Worm (Caenorhabditis elegans): ENCODE measurements around the gene Y62F5A.12.

The Y62F5A.12 gene

DNA sequence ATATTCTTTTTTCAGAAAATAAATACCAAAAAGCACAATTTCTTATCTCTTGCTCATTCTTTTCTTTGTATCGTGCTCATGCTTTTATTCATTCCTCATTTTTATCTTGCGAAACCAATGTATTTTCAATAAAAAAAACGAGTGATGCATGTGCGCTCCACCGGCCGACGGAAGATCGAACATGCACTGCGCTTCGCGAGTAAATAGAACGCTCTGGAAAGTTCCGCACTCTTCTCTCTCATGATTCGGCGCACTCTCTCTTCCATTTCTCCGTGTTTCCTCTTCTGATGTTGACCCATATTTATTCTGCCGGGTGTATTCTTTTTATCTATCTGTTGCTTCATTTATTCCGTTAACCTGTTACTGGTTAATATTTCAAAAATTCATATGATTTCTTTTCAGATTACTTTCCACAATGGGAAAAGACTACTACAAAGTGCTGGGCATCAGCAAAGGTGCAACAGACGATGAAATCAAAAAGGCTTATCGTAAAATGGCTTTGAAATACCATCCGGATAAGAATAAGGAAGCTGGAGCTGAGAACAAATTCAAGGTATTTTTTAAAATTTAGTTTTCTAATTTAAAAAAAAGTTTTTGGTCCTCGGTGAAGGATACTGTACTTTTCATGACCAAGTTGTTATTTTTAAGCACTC, 11.1 kb upstream of the Y62F5A.12 start, which contains the start of gene dnj-13 (continued):
- peak; percentile 74 for TF ChIP-seq aly-2 (tag; optimal IDR thresholded peaks at IDR 0.05)
- TF ChIP-seq lin-13 (GFP tag; optimal IDR thresholded peaks at IDR 0.05): peak; percentile 93
- peak; percentile 98 for TF ChIP-seq mep-1 (tag; optimal IDR thresholded peaks at IDR 0.05)
- TF ChIP-seq ceh-63 (GFP tag; optimal IDR thresholded peaks at IDR 0.05): no peak
- TF ChIP-seq elt-2 (tag; optimal IDR thresholded peaks at IDR 0.05): peak; percentile 87
- peak; percentile 86 for TF ChIP-seq C04F5.9 (tag; optimal IDR thresholded peaks at IDR 0.05)
- peak; percentile 80 to 83 for TF ChIP-seq efl-1 (optimal IDR thresholded peaks at IDR 0.05)
- TF ChIP-seq efl-1 (GFP tag; optimal IDR thresholded peaks at IDR 0.05 in 1 of 2): peak; percentile 75 to 98
- peak; percentile 77 for TF ChIP-seq lin-39 (tag; optimal IDR thresholded peaks at IDR 0.05)
- peak; percentile 98 for TF ChIP-seq nhr-85 (tag)
- peak; percentile 98 for TF ChIP-seq nhr-90 (tag; optimal IDR thresholded peaks at IDR 0.05; ENCODE audit: poor library complexity)
- peak; percentile 40 for TF ChIP-seq mef-2 (tag; optimal IDR thresholded peaks at IDR 0.05)
- TF ChIP-seq jun-1 (tag; optimal IDR thresholded peaks at IDR 0.05): peak; percentile 94
- TF ChIP-seq nhr-77 (tag; optimal IDR thresholded peaks at IDR 0.05): peak; percentile 91

DNA sequence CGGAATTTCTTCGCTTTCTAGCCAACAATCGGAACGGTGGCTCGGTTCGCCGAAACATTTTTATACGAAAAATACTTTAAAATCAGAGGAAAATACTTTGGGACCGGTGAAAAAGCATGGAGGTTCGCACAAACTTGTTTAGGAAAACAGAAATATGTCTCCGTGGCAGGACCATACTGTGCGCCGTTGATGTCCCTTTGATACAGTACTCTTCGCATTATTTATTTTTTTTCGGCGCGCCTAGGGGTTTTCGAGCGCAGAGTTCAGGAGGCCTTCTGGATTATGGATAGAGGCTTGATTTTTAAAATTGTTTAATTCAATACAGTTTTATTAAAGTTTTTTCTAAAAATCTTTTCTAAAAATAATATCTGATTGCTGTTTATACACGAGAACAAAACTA, 10.4 kb upstream of the Y62F5A.12 start, which contains the start of gene F54D5.9:
Gene F54D5.9, minus strand, starts transcription at position 115 of the 400 bp plus-strand sequence.
- TF ChIP-seq Y116A8C.19 (tag; optimal IDR thresholded peaks at IDR 0.05; ENCODE audit: borderline replicate concordance) (no peak), ceh-82 (tag; optimal IDR thresholded peaks at IDR 0.05) (no peak), nhr-47 (tag; optimal IDR thresholded peaks at IDR 0.05) (no peak), ama-1 (optimal IDR thresholded peaks at IDR 0.05) (no peak), ceh-88 (GFP tag; IDR thresholded peaks at IDR 0.05) (no peak), lsy-2 (tag; optimal IDR thresholded peaks at IDR 0.05) (no peak), sup-37 (GFP tag; optimal IDR thresholded peaks at IDR 0.05) (no peak), isw-1 (GFP tag; IDR thresholded peaks at IDR 0.05) (no peak), C16A3.4 (tag; optimal IDR thresholded peaks at IDR 0.05) (no peak), mep-1 (tag; optimal IDR thresholded peaks at IDR 0.05) (no peak), grh-1 (GFP tag; IDR thresholded peaks at IDR 0.05) (no peak), nhr-12 (tag; optimal IDR thresholded peaks at IDR 0.05) (no peak), unc-86 (tag; optimal IDR thresholded peaks at IDR 0.05) (no peak)

DNA sequence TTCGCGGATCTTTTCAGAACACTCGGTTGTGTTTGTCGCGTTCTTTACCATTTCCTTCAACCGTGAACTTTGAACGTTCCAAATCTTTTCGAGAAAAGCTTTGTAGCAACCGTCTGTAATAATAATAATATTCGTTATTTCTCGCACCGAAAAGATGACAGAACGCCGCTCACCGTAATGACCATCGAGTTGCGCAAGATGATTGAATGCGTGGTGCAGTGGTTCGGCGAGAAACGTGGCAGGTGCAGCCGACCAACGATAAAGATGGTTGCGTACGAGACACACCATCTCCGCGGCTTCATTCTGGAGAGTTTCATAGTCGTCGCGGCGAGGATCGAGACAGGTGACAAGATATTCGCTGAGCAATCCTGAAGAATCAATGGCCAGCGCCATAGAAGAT, 8.7 kb upstream of the Y62F5A.12 start:
- TF ChIP-seq tlp-1 (tag; optimal IDR thresholded peaks at IDR 0.05): no peak
- TF ChIP-seq pag-3 (tag; optimal IDR thresholded peaks at IDR 0.05; ENCODE audit: borderline replicate concordance, insufficient read depth): no peak
- TF ChIP-seq nhr-20 (tag; optimal IDR thresholded peaks at IDR 0.05): no peak
- TF ChIP-seq zag-1 (tag; optimal IDR thresholded peaks at IDR 0.05): no peak
- no peak for TF ChIP-seq lir-3 (tag; optimal IDR thresholded peaks at IDR 0.05; ENCODE audit: poor library complexity)
- TF ChIP-seq alr-1 (tag; optimal IDR thresholded peaks at IDR 0.05; ENCODE audit: borderline replicate concordance): no peak
- no peak for TF ChIP-seq ceh-63 (GFP tag; optimal IDR thresholded peaks at IDR 0.05)
- TF ChIP-seq nhr-76 (tag; optimal IDR thresholded peaks at IDR 0.05): no peak
- TF ChIP-seq sptf-1 (tag; optimal IDR thresholded peaks at IDR 0.05): no peak

DNA sequence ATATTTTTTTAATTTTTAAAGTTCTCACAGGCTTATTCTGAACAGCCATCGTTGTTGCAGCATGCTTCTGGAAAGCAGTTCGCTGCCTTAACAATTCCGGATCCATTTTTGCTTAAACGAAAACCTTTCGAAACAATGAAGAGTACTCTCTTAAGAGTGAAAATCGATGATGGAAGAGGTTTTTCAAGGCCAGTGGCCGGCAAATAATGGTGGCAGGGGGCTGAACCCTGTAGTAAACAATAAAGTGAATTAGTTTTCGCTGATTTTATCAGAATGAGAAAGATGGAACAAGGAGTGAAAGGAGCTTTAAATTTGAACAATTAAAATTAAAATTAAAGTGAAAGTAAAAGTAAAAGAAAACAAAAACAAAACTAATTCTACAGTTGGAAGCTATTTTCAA, 8.1 kb upstream of the Y62F5A.12 start, which contains the start of gene gtf-2E2:
Gene gtf-2E2, minus strand, starts transcription at position 111 of the 400 bp plus-strand sequence.
- peak; percentile 25 for TF ChIP-seq nhr-71 (tag; optimal IDR thresholded peaks at IDR 0.05)
- peak; percentile 63 for TF ChIP-seq rnt-1 (tag; optimal IDR thresholded peaks at IDR 0.05)
- peak; percentile 22 for TF ChIP-seq ceh-90 (tag; optimal IDR thresholded peaks at IDR 0.05)
- peak; percentile 4 for TF ChIP-seq swsn-7 (tag; optimal IDR thresholded peaks at IDR 0.05)
- TF ChIP-seq lsy-2 (tag; optimal IDR thresholded peaks at IDR 0.05): peak in 1 of 2 experiments; percentile 46
- no peak for TF ChIP-seq sptf-1 (tag; optimal IDR thresholded peaks at IDR 0.05)
- TF ChIP-seq mep-1 (tag; optimal IDR thresholded peaks at IDR 0.05): peak; percentile 69
- TF ChIP-seq nhr-20 (tag; optimal IDR thresholded peaks at IDR 0.05): peak; percentile 9
- peak; percentile 46 for TF ChIP-seq lin-14 (GFP tag; optimal IDR thresholded peaks at IDR 0.05)
- peak; percentile 15 to 36 for TF ChIP-seq efl-1 (optimal IDR thresholded peaks at IDR 0.05)
- peak in 1 of 2 experiments; percentile 29 for TF ChIP-seq efl-1 (GFP tag; optimal IDR thresholded peaks at IDR 0.05 in 1 of 2)
- peak in 1 of 3 experiments; percentile 35 for TF ChIP-seq ceh-82 (tag; optimal IDR thresholded peaks at IDR 0.05)
- peak; percentile 18 for TF ChIP-seq skn-1 (tag; optimal IDR thresholded peaks at IDR 0.05)
- no peak for TF ChIP-seq fkh-10 (GFP tag; optimal IDR thresholded peaks at IDR 0.05)
- TF ChIP-seq unc-62 (GFP tag; optimal IDR thresholded peaks at IDR 0.05): no peak
- peak; percentile 40 for TF ChIP-seq snu-23 (GFP tag; optimal IDR thresholded peaks at IDR 0.05)
- TF ChIP-seq blmp-1 (tag; optimal IDR thresholded peaks at IDR 0.05): peak; percentile 91
- peak; percentile 3 to 28 for TF ChIP-seq lin-35 (GFP tag; optimal IDR thresholded peaks at IDR 0.05)
- no peak for TF ChIP-seq C34B4.2 (tag; optimal IDR thresholded peaks at IDR 0.05)
- peak in 1 of 3 experiments; percentile 24 for TF ChIP-seq dpl-1 (GFP tag; optimal IDR thresholded peaks at IDR 0.05)

All from whole organism, L1 larva.